Fruit fly (Drosophila melanogaster) Kc167 (cell line): ENCODE measurements around the gene ND-15.

Experiments
- Myc ChIP-seq: fragments of >200 bp; optimal IDR thresholded peaks from 2 replicates; lab custom pipeline; 2017; ENCODE audit warnings: missing external identifiers
- Sin3A ChIP-seq: fragments of >200 bp; optimal IDR thresholded peaks from 2 replicates; lab custom pipeline; 2018; ENCODE audit warnings: missing external identifiers
- h ChIP-seq: fragments of >200 bp; optimal IDR thresholded peaks from 3 replicates; lab custom pipeline; 2018; ENCODE audit warnings: missing external identifiers
- insv ChIP-seq: fragments of >200 bp; optimal IDR thresholded peaks from 3 replicates; lab custom pipeline; 2018; ENCODE audit warnings: missing external identifiers
- psq ChIP-seq: fragments of >200 bp; optimal IDR thresholded peaks from 2 replicates; lab custom pipeline; 2017; ENCODE audit warnings: missing external identifiers
- ttk ChIP-seq: sonication (Bioruptor generic); optimal IDR thresholded peaks from 2 replicates; lab custom pipeline; 2017; ENCODE audit warnings: missing external identifiers

Gene ND-15

DNA sequence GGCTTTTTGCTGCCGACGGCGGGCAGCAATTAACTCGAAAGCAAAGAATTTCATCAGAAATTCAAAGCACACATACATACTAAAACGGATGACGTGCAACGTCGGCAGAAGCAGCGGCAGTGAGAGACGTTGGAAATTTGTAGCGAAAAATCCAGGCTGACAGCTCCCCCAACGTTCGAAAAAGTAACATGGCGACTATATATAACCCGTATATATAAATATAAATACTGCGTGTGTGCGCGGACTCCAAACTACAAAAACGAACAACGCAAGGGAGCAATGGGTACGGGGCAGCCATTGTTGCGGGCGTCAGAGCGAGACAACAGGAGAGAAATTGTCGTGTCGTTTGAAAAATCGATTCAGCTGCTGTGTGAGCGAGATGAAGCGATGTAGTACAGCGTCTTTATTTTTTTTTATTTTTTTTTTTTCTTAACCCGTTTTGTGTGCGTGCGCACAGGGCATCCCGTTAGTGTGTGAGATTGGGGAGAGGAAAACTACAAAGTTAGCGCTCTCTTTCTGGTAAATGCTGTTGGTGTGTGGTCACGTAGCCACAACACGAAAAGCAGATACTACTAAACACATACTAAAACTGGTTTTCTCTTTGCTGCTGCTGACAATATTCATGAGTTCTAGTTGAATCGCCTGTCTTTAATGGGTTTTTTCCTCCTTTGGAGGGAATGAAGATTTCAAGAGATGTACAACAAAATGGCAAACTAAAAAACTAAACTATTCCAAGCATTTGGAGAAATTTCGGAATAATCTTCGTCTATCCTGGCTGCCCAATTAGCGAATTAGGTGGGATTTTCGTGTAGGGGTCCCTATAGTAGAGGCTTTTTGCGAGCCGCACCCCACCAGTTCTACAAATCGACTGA is 46.3 kb downstream of the ND-15 start:
- TF ChIP-seq ttk (no peak), Myc (lab: Kevin White, UChicago) (no peak), psq (lab: Kevin White, UChicago) (no peak), insv (lab: Kevin White, UChicago) (no peak)

DNA sequence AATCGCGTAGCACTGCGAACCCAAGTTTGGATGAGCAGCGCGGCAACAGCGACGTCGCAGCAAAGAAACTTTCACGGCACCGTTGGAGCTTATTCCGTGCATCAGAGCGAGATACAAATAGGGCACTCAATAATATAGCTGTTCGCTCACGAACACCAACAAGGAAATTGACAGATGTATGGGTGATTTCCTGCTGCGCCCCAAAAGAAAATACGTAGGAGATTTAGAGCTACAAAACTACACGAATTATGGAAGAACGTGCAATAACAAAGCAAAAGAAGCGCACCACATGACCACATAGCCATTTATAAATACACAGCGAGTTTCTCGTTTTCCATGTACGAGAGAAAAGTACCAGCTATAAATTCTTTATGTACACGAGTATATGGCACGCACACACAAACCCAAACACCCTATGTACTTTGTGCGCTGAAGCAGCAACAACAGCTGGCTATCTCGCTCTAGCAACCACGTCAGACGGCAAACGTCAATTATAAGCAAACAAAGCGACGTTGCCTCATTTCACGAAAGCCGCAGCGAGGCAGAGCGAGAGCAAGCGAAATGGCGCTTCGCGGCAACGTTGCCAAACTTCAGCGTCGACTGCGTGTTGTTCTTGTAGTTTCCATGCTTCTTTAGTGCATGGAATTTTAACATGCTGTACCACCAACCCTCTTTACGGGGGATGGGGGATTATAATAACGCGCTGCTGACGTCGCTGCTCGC is 47.1 kb downstream of the ND-15 start:
- TF ChIP-seq psq (lab: Kevin White, UChicago) (no peak), ttk (no peak), Sin3A (lab: Kevin White, UChicago) (no peak), Myc (lab: Kevin White, UChicago) (no peak), insv (lab: Kevin White, UChicago) (no peak), h (lab: Kevin White, UChicago) (no peak)

DNA sequence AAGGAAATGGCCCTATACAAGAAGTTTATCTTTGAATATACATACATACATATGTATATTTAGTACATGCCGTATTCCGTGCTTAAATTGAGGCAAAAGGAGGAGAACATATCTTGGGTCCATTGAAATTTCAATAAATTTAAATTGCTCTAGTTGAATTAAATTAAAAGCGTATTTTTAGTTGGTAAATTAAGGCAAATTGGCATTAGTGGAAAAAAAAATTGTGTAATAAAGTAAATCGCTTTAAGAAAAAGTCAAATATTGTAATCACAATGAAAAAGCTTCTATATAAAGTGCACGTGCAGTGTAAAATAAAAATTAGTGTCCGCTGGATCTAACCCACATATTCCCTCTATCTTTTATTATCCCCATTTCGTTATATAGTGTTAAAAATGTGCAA is 47.7 kb downstream of the ND-15 start:
- no peak for TF ChIP-seq psq (lab: Kevin White, UChicago)
- no peak for TF ChIP-seq ttk
- no peak for TF ChIP-seq Myc (lab: Kevin White, UChicago)
- no peak for TF ChIP-seq h (lab: Kevin White, UChicago)
- TF ChIP-seq Sin3A (lab: Kevin White, UChicago): no peak
- no peak for TF ChIP-seq insv (lab: Kevin White, UChicago)

DNA sequence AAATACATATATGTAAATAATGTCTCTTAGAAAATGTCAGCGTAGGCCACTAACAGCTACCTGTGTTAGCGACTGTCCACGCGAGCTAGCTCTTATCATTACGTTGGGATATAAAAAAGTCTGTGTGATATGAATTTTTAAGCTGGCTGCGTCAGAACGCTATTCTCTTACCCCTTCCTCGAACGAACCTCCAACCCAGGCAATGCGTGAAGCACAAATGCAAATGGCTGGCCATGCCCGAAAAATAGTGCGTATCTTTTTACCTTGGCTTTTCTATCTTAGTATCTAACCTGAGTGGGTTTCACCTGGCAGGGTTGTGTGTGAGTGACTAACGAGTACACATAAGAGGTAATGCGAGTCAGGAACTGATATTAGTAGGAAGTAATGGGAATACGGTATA is 48.7 kb downstream of the ND-15 start:
- TF ChIP-seq insv (lab: Kevin White, UChicago): no peak
- TF ChIP-seq Sin3A (lab: Kevin White, UChicago): no peak
- TF ChIP-seq h (lab: Kevin White, UChicago): no peak
- TF ChIP-seq Myc (lab: Kevin White, UChicago): no peak
- TF ChIP-seq ttk: no peak
- TF ChIP-seq psq (lab: Kevin White, UChicago): no peak

DNA sequence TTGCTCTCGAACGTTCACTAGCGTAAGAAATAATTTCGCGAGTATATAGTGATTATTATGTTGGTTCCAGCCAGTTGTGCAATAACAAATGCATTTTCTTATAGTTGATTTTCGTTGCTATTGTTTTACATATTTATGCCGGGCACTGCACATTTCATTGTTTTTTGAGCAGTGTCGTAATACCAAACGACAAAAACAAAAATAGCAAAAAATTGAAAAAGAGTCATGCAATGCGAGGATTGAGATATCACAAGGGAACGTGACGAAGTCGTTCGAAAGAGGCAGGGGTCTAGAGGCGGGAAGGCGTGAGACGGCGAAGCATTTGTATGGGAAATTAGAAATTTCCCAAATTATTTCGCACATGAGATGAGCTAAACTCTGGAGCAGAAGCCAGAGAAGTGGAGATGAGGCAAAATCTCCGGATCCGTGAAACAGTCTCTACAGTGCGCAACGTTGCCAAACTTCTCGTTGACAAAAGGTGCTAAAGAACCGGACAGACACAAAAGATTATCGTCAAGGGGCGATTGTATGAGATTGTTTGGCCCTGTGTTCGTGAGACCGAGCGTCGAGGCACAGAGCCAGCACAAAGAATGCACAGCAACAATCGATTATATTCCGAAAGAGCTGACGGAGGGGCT is 50.8 kb downstream of the ND-15 start:
- TF ChIP-seq psq (lab: Kevin White, UChicago): no peak
- no peak for TF ChIP-seq h (lab: Kevin White, UChicago)
- TF ChIP-seq insv (lab: Kevin White, UChicago): no peak
- no peak for TF ChIP-seq Sin3A (lab: Kevin White, UChicago)
- TF ChIP-seq Myc (lab: Kevin White, UChicago): no peak
- TF ChIP-seq ttk: no peak

DNA sequence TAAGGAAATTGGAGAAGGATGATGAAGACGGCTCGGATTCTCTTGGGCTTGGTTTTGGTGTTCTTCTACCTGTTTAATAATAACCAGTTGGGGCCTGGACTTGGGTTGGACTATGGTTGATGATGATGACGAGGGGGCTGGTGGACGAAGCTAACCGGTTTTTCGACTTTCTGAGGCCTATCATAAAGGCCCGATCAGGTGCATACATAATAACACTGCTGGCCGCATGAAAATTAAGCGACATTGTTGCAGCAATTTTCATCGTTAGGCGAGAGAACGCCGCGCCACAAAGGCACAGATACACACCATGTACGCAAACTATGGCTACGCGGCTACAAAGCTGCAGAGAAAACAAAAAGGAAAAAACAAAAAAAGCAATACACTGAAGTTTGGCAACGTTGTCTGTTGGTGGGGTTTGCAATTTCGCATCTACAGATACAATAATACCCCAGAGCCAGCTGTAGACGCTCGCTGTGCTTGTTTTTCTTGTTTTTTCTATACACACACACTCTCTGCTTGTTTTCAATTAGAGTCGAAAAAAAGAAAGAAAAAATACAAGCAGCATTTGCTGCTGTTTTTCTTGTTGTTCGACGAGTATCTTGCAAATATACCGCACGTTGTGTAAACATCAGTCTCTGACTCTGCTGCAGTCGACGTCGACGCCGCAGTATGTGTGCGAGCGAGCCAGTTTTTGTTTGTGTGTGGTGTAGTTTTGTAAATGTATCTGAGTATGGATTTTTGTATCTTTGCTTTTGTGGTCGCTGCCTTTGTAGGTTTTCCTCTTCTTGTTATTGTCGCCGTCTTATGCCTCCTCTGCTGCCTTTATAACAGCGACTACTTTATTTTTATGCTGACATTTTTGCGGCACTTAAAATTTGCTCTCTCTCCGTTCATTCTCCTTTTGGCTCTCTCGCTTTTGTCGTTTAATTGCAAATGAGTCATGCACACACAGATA is 51.9 kb downstream of the ND-15 start:
- TF ChIP-seq psq (lab: Kevin White, UChicago): no peak
- no peak for TF ChIP-seq Sin3A (lab: Kevin White, UChicago)
- TF ChIP-seq h (lab: Kevin White, UChicago): no peak
- TF ChIP-seq Myc (lab: Kevin White, UChicago): no peak
- no peak for TF ChIP-seq ttk
- no peak for TF ChIP-seq insv (lab: Kevin White, UChicago)

DNA sequence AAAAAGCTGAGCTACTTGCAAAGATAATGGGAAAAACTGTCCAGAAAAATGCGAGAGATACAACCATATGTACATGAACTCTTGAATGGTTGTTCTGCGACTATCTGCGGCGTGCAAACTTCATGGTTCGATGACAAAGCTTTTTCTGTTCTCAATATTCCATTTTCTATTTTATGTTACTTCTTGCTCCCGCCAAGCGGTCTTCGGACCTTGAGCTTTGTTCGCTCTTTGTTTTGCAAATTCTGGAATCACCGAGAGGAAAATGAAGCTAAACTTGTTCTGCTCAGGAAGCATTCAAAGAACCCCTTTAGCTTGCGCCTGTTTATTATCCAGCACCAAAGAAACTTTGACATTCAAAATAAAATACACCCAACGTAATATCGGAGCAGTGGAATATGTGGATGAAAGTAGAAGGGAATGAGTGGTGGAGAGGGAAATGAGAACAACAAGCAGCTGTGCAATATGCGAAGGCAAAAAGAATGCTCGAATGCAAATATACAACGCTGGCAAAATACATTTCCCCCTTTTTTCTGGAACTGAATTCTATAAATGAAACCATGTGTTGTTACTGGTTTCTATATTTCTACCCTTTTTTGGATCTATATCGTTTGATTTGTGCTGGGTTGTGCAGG is 53.9 kb downstream of the ND-15 start:
- no peak for TF ChIP-seq h (lab: Kevin White, UChicago)
- no peak for TF ChIP-seq Myc (lab: Kevin White, UChicago)
- no peak for TF ChIP-seq ttk
- no peak for TF ChIP-seq insv (lab: Kevin White, UChicago)
- TF ChIP-seq Sin3A (lab: Kevin White, UChicago): no peak

DNA sequence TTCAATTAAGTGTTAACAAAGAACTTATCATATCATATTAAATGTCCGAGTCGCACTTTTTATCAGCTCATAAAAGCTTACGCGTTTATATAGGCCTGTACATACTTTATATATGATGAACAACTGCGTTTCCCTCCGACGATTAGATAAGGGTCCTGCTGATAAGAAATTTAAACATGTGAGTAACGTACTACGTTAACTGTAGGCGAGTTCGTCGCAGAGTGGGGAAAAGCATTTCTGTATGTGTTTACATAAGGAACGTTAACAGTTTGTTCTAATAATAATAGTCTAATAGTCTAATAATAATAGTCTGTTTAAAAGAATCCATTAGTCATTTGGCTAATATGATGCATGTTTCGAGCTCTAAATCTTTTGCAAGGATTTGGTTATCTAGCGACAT is 55.9 kb downstream of the ND-15 start:
- TF ChIP-seq ttk: no peak
- TF ChIP-seq h (lab: Kevin White, UChicago): no peak
- no peak for TF ChIP-seq insv (lab: Kevin White, UChicago)
- no peak for TF ChIP-seq Sin3A (lab: Kevin White, UChicago)

DNA sequence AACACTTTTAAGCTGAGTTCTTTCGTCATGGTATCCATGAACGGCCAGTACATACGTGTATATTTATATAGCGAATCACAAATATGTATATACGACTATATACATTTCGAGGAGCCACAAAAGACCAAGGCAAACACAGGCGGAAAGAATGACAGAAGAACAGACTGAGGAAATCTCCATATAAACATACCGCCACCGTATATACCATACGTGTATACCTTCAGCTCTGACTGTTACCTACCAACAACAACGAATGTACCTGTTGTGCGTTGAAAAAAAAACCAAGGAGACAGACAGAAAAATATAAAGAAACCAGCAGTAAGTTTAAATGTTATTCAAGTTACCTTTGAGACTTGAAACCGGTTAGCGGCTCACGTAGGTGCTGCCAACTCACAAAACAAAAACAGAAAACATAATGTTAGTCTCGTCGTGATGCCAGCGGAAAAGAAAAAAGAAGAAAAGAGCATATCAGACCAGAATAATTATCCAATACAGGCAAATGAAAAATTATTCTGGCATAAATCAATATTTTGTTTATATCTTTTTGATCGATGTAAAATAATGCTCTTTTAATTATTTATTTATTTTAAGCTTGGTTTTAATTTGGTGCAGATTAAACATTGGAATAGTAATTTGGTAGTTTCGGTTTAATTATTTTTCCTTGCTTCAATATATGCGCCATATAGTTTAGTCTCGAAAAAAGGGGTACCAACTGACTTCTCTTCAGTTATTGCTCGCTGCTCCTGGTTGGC is 57.1 kb downstream of the ND-15 start:
- TF ChIP-seq Sin3A (lab: Kevin White, UChicago) (no peak), ttk (no peak), h (lab: Kevin White, UChicago) (no peak), psq (lab: Kevin White, UChicago) (no peak), Myc (lab: Kevin White, UChicago) (no peak), insv (lab: Kevin White, UChicago) (no peak)

DNA sequence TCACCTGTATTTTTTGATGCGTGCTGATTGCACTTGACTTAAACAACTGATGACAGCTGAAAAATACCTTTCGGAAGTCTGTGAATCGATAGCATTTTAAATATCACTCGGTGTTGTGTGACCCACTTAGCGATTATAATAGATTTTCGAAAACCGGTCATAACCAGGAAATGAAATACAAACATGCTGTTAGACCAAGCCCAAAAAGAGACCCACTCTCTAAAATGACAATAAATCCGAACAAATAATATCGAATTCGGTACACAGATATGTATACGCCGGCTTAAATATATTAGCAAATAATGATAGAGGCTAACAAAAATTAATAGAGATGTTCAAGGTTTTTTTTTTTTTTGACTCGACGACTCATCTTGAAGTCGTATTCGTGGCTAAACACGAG is 61.2 kb downstream of the ND-15 start:
- TF ChIP-seq Sin3A (lab: Kevin White, UChicago): no peak
- TF ChIP-seq insv (lab: Kevin White, UChicago): no peak
- TF ChIP-seq Myc (lab: Kevin White, UChicago): no peak
- no peak for TF ChIP-seq h (lab: Kevin White, UChicago)
- TF ChIP-seq psq (lab: Kevin White, UChicago): no peak
- no peak for TF ChIP-seq ttk
